Worm (Caenorhabditis elegans) whole organism, late embryonic: ENCODE measurements around the gene sre-7.

Experiments
- C08G9.2 ChIP-seq: sonication (generic microtip); optimal IDR thresholded peaks from 2 replicates; lab custom pipeline; 2016; ENCODE audit warnings: mild to moderate bottlenecking, missing genetic modification characterization, moderate library complexity, missing compliant biosample characterization
- F13H6.1 ChIP-seq: sonication (generic microtip); optimal IDR thresholded peaks from 2 replicates; lab custom pipeline; 2016; ENCODE audit warnings: missing genetic modification characterization, missing compliant biosample characterization
- K09A11.1 ChIP-seq: sonication (generic microtip); optimal IDR thresholded peaks from 2 replicates; lab custom pipeline; 2017; ENCODE audit warnings: antibody characterized with exemption, mild to moderate bottlenecking, missing genetic modification characterization, missing compliant biosample characterization; ENCODE audit not compliant: insufficient read depth
- T23F11.4 ChIP-seq: fragments of 200-800 bp; sonication (Bioruptor generic); optimal IDR thresholded peaks from 2 replicates; lab custom pipeline; 2018; ENCODE audit warnings: mild to moderate bottlenecking, missing genetic modification characterization, missing compliant biosample characterization
- Y22D7AL.16 ChIP-seq: sonication (generic microtip); optimal IDR thresholded peaks from 2 replicates; lab custom pipeline; 2016; ENCODE audit warnings: missing genetic modification characterization, missing compliant biosample characterization
- ahr-1 ChIP-seq: sonication (generic microtip); optimal IDR thresholded peaks from 2 replicates; lab custom pipeline; 2016; ENCODE audit warnings: missing genetic modification characterization, missing compliant biosample characterization
- ama-1 ChIP-seq: fragments of 150-350 bp; optimal IDR thresholded peaks from 2 replicates; lab custom pipeline; 2014
- ceh-19 ChIP-seq: fragments of 200-800 bp; sonication (Bioruptor generic); optimal IDR thresholded peaks from 2 replicates; lab custom pipeline; 2018; ENCODE audit warnings: mild to moderate bottlenecking, missing genetic modification characterization, missing compliant biosample characterization
- ceh-30 ChIP-seq: fragments of 150-350 bp; optimal IDR thresholded peaks from 2 replicates; lab custom pipeline; 2014; ENCODE audit warnings: missing biosample characterization, missing genetic modification characterization
- ceh-34 ChIP-seq: sonication (generic microtip); optimal IDR thresholded peaks from 2 replicates; lab custom pipeline; 2016; ENCODE audit warnings: mild to moderate bottlenecking, missing genetic modification characterization, missing compliant biosample characterization
- elt-2 ChIP-seq: sonication (generic microtip); optimal IDR thresholded peaks from 2 replicates; lab custom pipeline; 2016; ENCODE audit warnings: missing genetic modification reagents, missing genetic modification characterization, missing compliant biosample characterization
- elt-4 ChIP-seq: sonication (generic microtip); optimal IDR thresholded peaks from 2 replicates; lab custom pipeline; 2016; ENCODE audit warnings: missing genetic modification characterization, missing compliant biosample characterization
- ets-4 ChIP-seq: sonication (generic microtip); optimal IDR thresholded peaks from 2 replicates; lab custom pipeline; 2016; ENCODE audit warnings: missing genetic modification characterization, missing compliant biosample characterization
- fax-1 ChIP-seq: sonication (generic microtip); optimal IDR thresholded peaks from 2 replicates; lab custom pipeline; 2016; ENCODE audit warnings: missing genotype, missing genetic modification characterization, missing compliant biosample characterization
- fkh-10 ChIP-seq: fragments of 150-350 bp; optimal IDR thresholded peaks from 2 replicates; lab custom pipeline; 2014; ENCODE audit warnings: missing biosample characterization, missing genetic modification reagents, missing genetic modification characterization
- fkh-6 ChIP-seq: sonication (generic microtip); optimal IDR thresholded peaks from 2 replicates; lab custom pipeline; 2016; ENCODE audit warnings: missing genetic modification characterization, missing compliant biosample characterization
- gmeb-2 ChIP-seq: sonication (generic microtip); optimal IDR thresholded peaks from 2 replicates; lab custom pipeline; 2016; ENCODE audit warnings: missing genetic modification characterization, inconsistent platforms, missing compliant biosample characterization
- hlh-13 ChIP-seq: fragments of 200-800 bp; sonication (Bioruptor generic); optimal IDR thresholded peaks from 2 replicates; lab custom pipeline; 2018; ENCODE audit warnings: mild to moderate bottlenecking, missing genetic modification characterization, missing compliant biosample characterization
- hlh-30 ChIP-seq: sonication (generic microtip); optimal IDR thresholded peaks from 2 replicates; lab custom pipeline; 2017; ENCODE audit warnings: antibody characterized with exemption, missing genetic modification characterization, missing compliant biosample characterization; ENCODE audit not compliant: insufficient read depth
- hlh-6 ChIP-seq: sonication (generic microtip); optimal IDR thresholded peaks from 2 replicates; lab custom pipeline; 2016; ENCODE audit warnings: missing genotype, missing genetic modification characterization, missing compliant biosample characterization
- hlh-8 ChIP-seq: sonication (generic microtip); optimal IDR thresholded peaks from 2 replicates; lab custom pipeline; 2016; ENCODE audit warnings: missing genotype, missing genetic modification characterization, missing compliant biosample characterization
- lim-6 ChIP-seq: sonication (generic microtip); optimal IDR thresholded peaks from 2 replicates; lab custom pipeline; 2016; ENCODE audit warnings: missing genetic modification characterization, missing compliant biosample characterization
- lin-11 ChIP-seq: fragments of 200-800 bp; sonication (Bioruptor generic); optimal IDR thresholded peaks from 2 replicates; lab custom pipeline; 2018; ENCODE audit warnings: mild to moderate bottlenecking, missing genetic modification characterization, missing compliant biosample characterization
- madf-2 ChIP-seq: sonication (generic microtip); optimal IDR thresholded peaks from 2 replicates; lab custom pipeline; 2017; ENCODE audit warnings: missing genetic modification characterization, missing compliant biosample characterization
- nhr-232 ChIP-seq: sonication (generic microtip); optimal IDR thresholded peaks from 2 replicates; lab custom pipeline; 2016; ENCODE audit warnings: missing genetic modification characterization, missing compliant biosample characterization
- npax-4 ChIP-seq: sonication (generic microtip); optimal IDR thresholded peaks from 2 replicates; lab custom pipeline; 2016; ENCODE audit warnings: missing genetic modification characterization, missing compliant biosample characterization
- pat-9 ChIP-seq: fragments of 200-800 bp; sonication (Bioruptor generic); optimal IDR thresholded peaks from 2 replicates; lab custom pipeline; 2018; ENCODE audit warnings: mild to moderate bottlenecking, missing genetic modification characterization, moderate library complexity, missing compliant biosample characterization
- pha-4 ChIP-seq: fragments of 150-350 bp; optimal IDR thresholded peaks from 2 replicates; lab custom pipeline; 2018; ENCODE audit warnings: missing biosample characterization, missing genetic modification reagents, missing genetic modification characterization
- pqm-1 ChIP-seq: sonication (generic microtip); optimal IDR thresholded peaks from 2 replicates; lab custom pipeline; 2016; ENCODE audit warnings: missing genetic modification characterization, missing compliant biosample characterization
- pros-1 ChIP-seq: fragments of 150-350 bp; optimal IDR thresholded peaks from 2 replicates; lab custom pipeline; 2014; ENCODE audit warnings: missing biosample characterization, missing genetic modification reagents, missing genetic modification characterization
- ref-2 ChIP-seq: sonication (generic microtip); optimal IDR thresholded peaks from 2 replicates; lab custom pipeline; 2016; ENCODE audit warnings: missing genetic modification characterization, missing compliant biosample characterization
- rnt-1 ChIP-seq: sonication (generic microtip); optimal IDR thresholded peaks from 2 replicates; lab custom pipeline; 2016; ENCODE audit warnings: missing genetic modification characterization, missing compliant biosample characterization
- sdc-2 ChIP-seq: sonication (generic microtip); optimal IDR thresholded peaks from 2 replicates; lab custom pipeline; 2016; ENCODE audit warnings: missing genotype, missing genetic modification characterization, missing compliant biosample characterization
- sox-2 ChIP-seq: fragments of 200-800 bp; sonication (Bioruptor generic); IDR thresholded peaks from 2 replicates; pipeline ENCODE4 v1.3.6; 2022; ENCODE audit warnings: missing genetic modification reagents, missing genetic modification characterization, missing compliant biosample characterization
- tbx-2 ChIP-seq: sonication (generic microtip); optimal IDR thresholded peaks from 2 replicates; lab custom pipeline; 2016; ENCODE audit warnings: missing genetic modification characterization, missing compliant biosample characterization
- ttx-3 ChIP-seq: sonication (generic microtip); optimal IDR thresholded peaks from 2 replicates; lab custom pipeline; 2016; ENCODE audit warnings: missing genetic modification reagents, missing genetic modification characterization, missing compliant biosample characterization
- zip-5 ChIP-seq: sonication (generic microtip); optimal IDR thresholded peaks from 2 replicates; lab custom pipeline; 2016; ENCODE audit warnings: missing genetic modification characterization, missing compliant biosample characterization
- ztf-16 ChIP-seq: sonication (generic microtip); optimal IDR thresholded peaks from 2 replicates; lab custom pipeline; 2017; ENCODE audit warnings: missing genetic modification characterization, missing compliant biosample characterization

sre-7 gene

ce11 chrV:14231656-14232055 lies 12.3 kb upstream of the sre-7 start:
- no peak for TF ChIP-seq madf-2
- no peak for TF ChIP-seq hlh-8
- TF ChIP-seq fax-1 (tag; lab: Kevin White, UChicago): no peak
- no peak for TF ChIP-seq ceh-30
- no peak for TF ChIP-seq gmeb-2 (tag; lab: Kevin White, UChicago)
- TF ChIP-seq zip-5: no peak
- no peak for TF ChIP-seq pha-4 (tag; lab: Kevin White, UChicago)
- no peak for TF ChIP-seq hlh-6
- no peak for TF ChIP-seq fkh-10 (GFP tag; lab: Kevin White, UChicago)
- no peak for TF ChIP-seq ttx-3 (tag; lab: Kevin White, UChicago)
- no peak for TF ChIP-seq ztf-16
- no peak for TF ChIP-seq npax-4 (tag; lab: Kevin White, UChicago)
- no peak for TF ChIP-seq ref-2 (tag; lab: Kevin White, UChicago)
- TF ChIP-seq, all 69 proteins: peak for 0

DNA sequence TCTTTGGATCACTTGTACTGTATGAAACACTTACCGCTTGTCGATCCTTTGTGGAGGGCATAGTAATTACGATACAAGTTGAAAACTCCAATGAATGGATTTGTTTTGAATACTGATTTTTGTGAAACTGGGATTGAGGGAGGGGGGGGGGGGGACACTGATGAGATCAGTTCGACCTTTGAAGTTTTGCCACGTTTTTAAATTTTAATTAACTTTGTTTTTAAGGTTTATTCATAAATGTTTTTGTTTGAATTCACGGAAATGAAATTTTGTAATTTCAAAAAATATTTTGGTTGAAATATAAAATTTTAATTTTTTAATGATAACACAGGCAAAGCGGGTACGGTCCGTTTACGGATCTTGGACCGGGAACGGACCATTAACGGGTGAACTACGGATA lies 8.1 kb upstream of the sre-7 start, which contains the start of gene ent-3:
TSS of gene ent-3 (minus strand) at position 101 of the 400 bp plus-strand sequence.
- TF ChIP-seq ahr-1 (tag; lab: Kevin White, UChicago) (no peak), fkh-6 (no peak), sdc-2 (no peak), sox-2 (GFP tag; lab: Robert Waterston, UW) (no peak), lin-11 (no peak), hlh-6 (no peak), K09A11.1 (tag; lab: Kevin White, UChicago) (no peak), npax-4 (tag; lab: Kevin White, UChicago) (no peak), ets-4 (tag; lab: Kevin White, UChicago) (no peak), rnt-1 (no peak), ztf-16 (no peak), zip-5 (no peak), tbx-2 (no peak), pqm-1 (tag; lab: Kevin White, UChicago) (no peak), ama-1 (no peak), nhr-232 (no peak), elt-2 (tag; lab: Kevin White, UChicago) (no peak), lim-6 (tag; lab: Kevin White, UChicago) (no peak)

- TF ChIP-seq elt-2 (tag; lab: Kevin White, UChicago): no peak
- peak; percentile 63 for TF ChIP-seq elt-4 (tag; lab: Kevin White, UChicago)
- TF ChIP-seq T23F11.4 (GFP tag; lab: Kevin White, UChicago): peak; percentile 4
- no peak for TF ChIP-seq sox-2 (GFP tag; lab: Robert Waterston, UW)
- TF ChIP-seq, all 69 proteins: peak for 2
Measured at ce11 chrV:14240694-14241201, 3.3 kb upstream of the sre-7 start, which contains the start of gene K02E11.10. Gene K02E11.10 (minus strand): TSS chrV:14241151.

DNA sequence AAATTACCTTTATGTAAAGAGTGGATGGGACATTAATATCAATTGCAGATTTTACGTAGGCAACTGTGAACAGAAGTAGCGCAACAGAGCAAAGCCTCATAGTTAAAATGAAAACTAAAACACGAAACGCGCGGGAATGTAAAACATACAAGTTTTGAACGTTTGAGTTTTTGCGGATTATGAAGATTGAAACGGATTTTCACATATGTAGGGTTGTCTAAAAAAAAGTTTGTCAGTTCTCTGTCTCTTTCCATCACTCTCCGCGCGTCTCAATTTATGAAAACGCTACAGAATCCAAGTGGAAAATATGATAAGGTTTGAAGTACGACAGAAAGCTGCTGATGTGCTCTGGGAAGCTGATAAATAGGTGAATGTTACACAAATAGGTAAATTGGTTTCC lies 2.8 kb downstream of the sre-7 start, which contains the start of gene K02E11.3:
TSS of gene K02E11.3 (minus strand) at position 101 of the 400 bp plus-strand sequence.
- TF ChIP-seq pat-9 (tag; lab: Kevin White, UChicago) (no peak), hlh-8 (no peak), hlh-30 (tag; lab: Kevin White, UChicago) (no peak), pros-1 (tag; lab: Kevin White, UChicago) (no peak)

- TF ChIP-seq F13H6.1 (tag; lab: Kevin White, UChicago): no peak
- no peak for TF ChIP-seq pqm-1 (tag; lab: Kevin White, UChicago)
- no peak for TF ChIP-seq pha-4 (tag; lab: Kevin White, UChicago)
- no peak for TF ChIP-seq pat-9 (tag; lab: Kevin White, UChicago)
- TF ChIP-seq ref-2 (tag; lab: Kevin White, UChicago): no peak
- TF ChIP-seq ceh-34 (tag; lab: Kevin White, UChicago): no peak
- no peak for TF ChIP-seq C08G9.2 (tag; lab: Kevin White, UChicago)
- TF ChIP-seq ceh-30: no peak
- no peak for TF ChIP-seq lin-11
- TF ChIP-seq ceh-19: no peak
- no peak for TF ChIP-seq ama-1
- TF ChIP-seq npax-4 (tag; lab: Kevin White, UChicago): no peak
- no peak for TF ChIP-seq hlh-13 (GFP tag; lab: Kevin White, UChicago)
- TF ChIP-seq Y22D7AL.16: no peak
- no peak for TF ChIP-seq gmeb-2 (tag; lab: Kevin White, UChicago)
- TF ChIP-seq, all 69 proteins: peak for 0
Measured at ce11 chrV:14248025-14248424, 4.0 kb downstream of the sre-7 start, which contains the start of gene K02E11.4. Gene K02E11.4 (minus strand): TSS chrV:14248125.
